Fruit fly (Drosophila melanogaster) whole organism, embryonic: Measurements from ENCODE around the gene Hacd1.

Experiments used
- ATbp ChIP-seq: fragments of 200-800 bp; sonication (Bioruptor generic); optimal IDR thresholded peaks from 2 replicates; lab custom pipeline; 2017; ENCODE audit warnings: missing biosample characterization, mild to moderate bottlenecking, missing genetic modification characterization, missing genetic modification reagents
- Antp ChIP-seq: fragments of 200-800 bp; sonication (Bioruptor generic); optimal IDR thresholded peaks from 3 replicates; lab custom pipeline; 2016; ENCODE audit warnings: missing biosample characterization, missing genetic modification characterization
- B-H1 ChIP-seq: fragments of 200-800 bp; sonication (Bioruptor generic); IDR thresholded peaks from 3 replicates; pipeline ENCODE4 v1.3.6; 2022; ENCODE audit warnings: missing biosample characterization, missing genetic modification characterization
- CG10209 ChIP-seq: fragments of 200-800 bp; sonication (Bioruptor generic); optimal IDR thresholded peaks from 3 replicates; lab custom pipeline; 2017; ENCODE audit warnings: missing biosample characterization, mild to moderate bottlenecking, missing genetic modification characterization, missing genetic modification reagents
- CG10267 ChIP-seq: fragments of 200-800 bp; sonication (Bioruptor generic); optimal IDR thresholded peaks from 2 replicates; lab custom pipeline; 2018; ENCODE audit warnings: missing biosample characterization, mild to moderate bottlenecking, missing genetic modification characterization, moderate library complexity
- CG11398 ChIP-seq: fragments of 200-800 bp; sonication (Bioruptor generic); optimal IDR thresholded peaks from 2 replicates; lab custom pipeline; 2016; ENCODE audit warnings: missing biosample characterization, missing genetic modification characterization
- CG11560 ChIP-seq: fragments of 200-800 bp; sonication (Bioruptor generic); IDR thresholded peaks from 3 replicates; pipeline ENCODE4 v1.3.6; 2022; ENCODE audit warnings: missing biosample characterization, missing genetic modification characterization
- CG12104 ChIP-seq: fragments of 200-800 bp; sonication (Bioruptor generic); optimal IDR thresholded peaks from 3 replicates; lab custom pipeline; 2016; ENCODE audit warnings: missing biosample characterization, missing genetic modification characterization
- CG1233 ChIP-seq: fragments of 200-800 bp; sonication (Bioruptor generic); optimal IDR thresholded peaks from 4 replicates; lab custom pipeline; 2018; ENCODE audit warnings: missing biosample characterization, mild to moderate bottlenecking, missing genetic modification characterization
- CG13123 ChIP-seq: fragments of 200-800 bp; sonication (Bioruptor generic); optimal IDR thresholded peaks from 2 replicates; lab custom pipeline; 2016; ENCODE audit warnings: missing biosample characterization, missing genetic modification characterization
- CG13287 ChIP-seq: fragments of 200-800 bp; sonication (Bioruptor generic); IDR thresholded peaks from 2 replicates; pipeline ENCODE4 v1.3.6; 2022; ENCODE audit warnings: missing biosample characterization, missing genetic modification characterization; ENCODE audit not compliant: partially characterized antibody
- CG13894 ChIP-seq: fragments of 200-800 bp; sonication (Bioruptor generic); optimal IDR thresholded peaks from 3 replicates; lab custom pipeline; 2018; ENCODE audit warnings: missing biosample characterization, mild to moderate bottlenecking, missing genetic modification characterization, moderate library complexity
- CG14050 ChIP-seq: fragments of 200-800 bp; sonication (Bioruptor generic); IDR thresholded peaks from 3 replicates; pipeline ENCODE4 v1.3.6; 2022; ENCODE audit warnings: missing biosample characterization, missing genetic modification characterization
- CG14441 ChIP-seq: fragments of 200-800 bp; sonication (Bioruptor generic); IDR thresholded peaks from 2 replicates; pipeline ENCODE4 v1.3.6; 2022; ENCODE audit warnings: missing biosample characterization, missing genetic modification characterization
- CG14710 ChIP-seq: fragments of 200-800 bp; sonication (Bioruptor generic); optimal IDR thresholded peaks from 3 replicates; lab custom pipeline; 2019; ENCODE audit warnings: missing biosample characterization, mild to moderate bottlenecking, missing genetic modification characterization, moderate library complexity
- CG17385 ChIP-seq: fragments of 200-800 bp; sonication (Bioruptor generic); optimal IDR thresholded peaks from 3 replicates; lab custom pipeline; 2018; ENCODE audit warnings: missing biosample characterization, mild to moderate bottlenecking, missing genetic modification characterization
- CG18011 ChIP-seq: fragments of 200-800 bp; sonication (Bioruptor generic); optimal IDR thresholded peaks from 2 replicates; lab custom pipeline; 2017; ENCODE audit warnings: missing biosample characterization, missing genetic modification characterization, mild to moderate bottlenecking, moderate library complexity, missing genotype
- CG18599 ChIP-seq: fragments of 200-800 bp; sonication (Bioruptor generic); optimal IDR thresholded peaks from 3 replicates; lab custom pipeline; 2017; ENCODE audit warnings: missing biosample characterization, missing genetic modification characterization, mild to moderate bottlenecking, moderate library complexity, missing genetic modification reagents
- CG18764 ChIP-seq: fragments of 200-800 bp; sonication (Bioruptor generic); optimal IDR thresholded peaks from 3 replicates; lab custom pipeline; 2016; ENCODE audit warnings: missing biosample characterization, missing genetic modification characterization
- CG2889 ChIP-seq: fragments of 200-800 bp; sonication (Bioruptor generic); IDR thresholded peaks from 3 replicates; pipeline ENCODE4 v1.3.6; 2022; ENCODE audit warnings: missing biosample characterization, missing genetic modification characterization
- CG31365 ChIP-seq: fragments of 200-800 bp; sonication (Bioruptor generic); optimal IDR thresholded peaks from 2 replicates; lab custom pipeline; 2018; ENCODE audit warnings: missing biosample characterization, mild to moderate bottlenecking, missing genetic modification characterization
- CG4707 ChIP-seq: fragments of 200-800 bp; sonication (Bioruptor generic); optimal IDR thresholded peaks from 2 replicates; lab custom pipeline; 2018; ENCODE audit warnings: missing biosample characterization, mild to moderate bottlenecking, missing genetic modification characterization, moderate library complexity
- CG4820 ChIP-seq: fragments of 200-800 bp; sonication (Bioruptor generic); optimal IDR thresholded peaks from 3 replicates; lab custom pipeline; 2016; ENCODE audit warnings: missing biosample characterization, missing genetic modification characterization
- CG6272 ChIP-seq: fragments of 200-800 bp; sonication (Bioruptor generic); IDR thresholded peaks from 2 replicates; pipeline ENCODE4 v1.3.6; 2022; ENCODE audit warnings: missing biosample characterization, missing genetic modification characterization
- CG8924 ChIP-seq: fragments of 200-800 bp; optimal IDR thresholded peaks from 3 replicates; lab custom pipeline; 2019; ENCODE audit warnings: missing biosample characterization, mild to moderate bottlenecking, missing genetic modification characterization, moderate library complexity
- CG9609 ChIP-seq: fragments of 200-800 bp; sonication (Bioruptor generic); optimal IDR thresholded peaks from 3 replicates; lab custom pipeline; 2016; ENCODE audit warnings: missing biosample characterization, missing genetic modification characterization
- CkIIα-i1 ChIP-seq: fragments of 200-800 bp; sonication (Bioruptor generic); IDR thresholded peaks from 2 replicates; pipeline ENCODE4 v1.3.6; 2022; ENCODE audit warnings: missing biosample characterization, missing genetic modification characterization
- Gsc ChIP-seq: fragments of 200-800 bp; sonication (Bioruptor generic); IDR thresholded peaks from 2 replicates; pipeline ENCODE4 v1.3.6; 2022; ENCODE audit warnings: missing biosample characterization, missing genetic modification characterization
- HLH4C ChIP-seq: fragments of 200-800 bp; sonication (Bioruptor generic); IDR thresholded peaks from 3 replicates; pipeline ENCODE4 v1.3.6; 2022; ENCODE audit warnings: missing biosample characterization, missing genetic modification characterization; ENCODE audit not compliant: partially characterized antibody
- Hey ChIP-seq: fragments of 200-800 bp; sonication (Bioruptor generic); optimal IDR thresholded peaks from 3 replicates; lab custom pipeline; 2018; ENCODE audit warnings: missing biosample characterization, mild to moderate bottlenecking, missing genetic modification characterization
- Hr51 ChIP-seq, 2 experiments: fragments of 200-800 bp; sonication (Bioruptor generic); optimal IDR thresholded peaks; 2 replicates in 1 of 2; 3 replicates in 1 of 2; lab custom pipeline; 2016 to 2018; ENCODE audit warnings: missing biosample characterization in 2 of 2, missing genetic modification characterization in 2 of 2, mild to moderate bottlenecking in 1 of 2, moderate library complexity in 1 of 2
- Nf-YA ChIP-seq: fragments of 200-800 bp; sonication (Bioruptor generic); IDR thresholded peaks from 2 replicates; pipeline ENCODE4 v1.3.6; 2022; ENCODE audit warnings: missing biosample characterization, missing genetic modification characterization
- PHDP ChIP-seq: fragments of 200-800 bp; sonication (Bioruptor generic); optimal IDR thresholded peaks from 3 replicates; lab custom pipeline; 2018; ENCODE audit warnings: missing biosample characterization, mild to moderate bottlenecking, missing genetic modification characterization, moderate library complexity
- Pdp1 ChIP-seq, 2 experiments: fragments of 200-800 bp; sonication (Bioruptor generic); optimal IDR thresholded peaks; 3 replicates each; lab custom pipeline; 2016; ENCODE audit warnings: missing biosample characterization in 2 of 2, missing genetic modification characterization in 2 of 2, mild to moderate bottlenecking in 1 of 2, moderate library complexity in 1 of 2
- Xbp1 ChIP-seq: fragments of 200-800 bp; sonication (Bioruptor generic); optimal IDR thresholded peaks from 3 replicates; lab custom pipeline; 2016; ENCODE audit warnings: missing biosample characterization, mild to moderate bottlenecking, missing genetic modification characterization
- abd-A ChIP-seq: fragments of 200-800 bp; sonication (Bioruptor generic); optimal IDR thresholded peaks from 3 replicates; lab custom pipeline; 2019; ENCODE audit warnings: missing biosample characterization, mild to moderate bottlenecking, missing genetic modification characterization, moderate library complexity
- ac ChIP-seq: fragments of 200-800 bp; sonication (Bioruptor generic); optimal IDR thresholded peaks from 3 replicates; lab custom pipeline; 2017; ENCODE audit warnings: missing biosample characterization, mild to moderate bottlenecking, missing genetic modification characterization
- az2 ChIP-seq: fragments of 200-800 bp; sonication (Bioruptor generic); optimal IDR thresholded peaks from 3 replicates; lab custom pipeline; 2016; ENCODE audit warnings: missing biosample characterization, missing genetic modification characterization
- bcd ChIP-seq: fragments of 200-800 bp; sonication (Bioruptor generic); optimal IDR thresholded peaks from 2 replicates; lab custom pipeline; 2017; ENCODE audit warnings: missing biosample characterization, mild to moderate bottlenecking, missing genetic modification characterization
- chinmo ChIP-seq: fragments of 200-800 bp; sonication (Bioruptor generic); IDR thresholded peaks from 4 replicates; pipeline ENCODE4 v1.3.6; 2022; ENCODE audit warnings: missing biosample characterization, missing genetic modification characterization; ENCODE audit not compliant: partially characterized antibody
- croc ChIP-seq: fragments of 200-800 bp; sonication (Bioruptor generic); conservative IDR thresholded peaks from 3 replicates; pipeline ENCODE4 v1.3.6; 2022; ENCODE audit warnings: missing biosample characterization, missing genetic modification characterization
- ems ChIP-seq: fragments of 200-800 bp; sonication (Bioruptor generic); optimal IDR thresholded peaks from 3 replicates; lab custom pipeline; 2016; ENCODE audit warnings: missing biosample characterization, missing genetic modification characterization
- gsb-n ChIP-seq: fragments of 200-800 bp; sonication (Bioruptor generic); optimal IDR thresholded peaks from 3 replicates; lab custom pipeline; 2018; ENCODE audit warnings: missing biosample characterization, mild to moderate bottlenecking, missing genetic modification characterization
- ind ChIP-seq: fragments of 200-800 bp; sonication (Bioruptor generic); optimal IDR thresholded peaks from 3 replicates; lab custom pipeline; 2016; ENCODE audit warnings: missing biosample characterization, missing genetic modification characterization
- nerfin-2 ChIP-seq: fragments of 200-800 bp; sonication (Bioruptor generic); IDR thresholded peaks from 2 replicates; pipeline ENCODE4 v1.3.6; 2022; ENCODE audit warnings: missing biosample characterization, missing genetic modification characterization; ENCODE audit not compliant: partially characterized antibody
- pfk ChIP-seq: fragments of 200-800 bp; sonication (Bioruptor generic); optimal IDR thresholded peaks from 2 replicates; lab custom pipeline; 2018; ENCODE audit warnings: missing biosample characterization, mild to moderate bottlenecking, missing genetic modification characterization, moderate library complexity
- run ChIP-seq: fragments of 200-800 bp; sonication (Bioruptor generic); optimal IDR thresholded peaks from 3 replicates; lab custom pipeline; 2018; ENCODE audit warnings: missing biosample characterization, mild to moderate bottlenecking, missing genetic modification characterization
- sim ChIP-seq: fragments of 200-800 bp; sonication (Bioruptor generic); IDR thresholded peaks from 2 replicates; pipeline ENCODE4 v1.3.6; 2022; ENCODE audit warnings: missing biosample characterization, missing genetic modification characterization

The Hacd1 gene

DNA sequence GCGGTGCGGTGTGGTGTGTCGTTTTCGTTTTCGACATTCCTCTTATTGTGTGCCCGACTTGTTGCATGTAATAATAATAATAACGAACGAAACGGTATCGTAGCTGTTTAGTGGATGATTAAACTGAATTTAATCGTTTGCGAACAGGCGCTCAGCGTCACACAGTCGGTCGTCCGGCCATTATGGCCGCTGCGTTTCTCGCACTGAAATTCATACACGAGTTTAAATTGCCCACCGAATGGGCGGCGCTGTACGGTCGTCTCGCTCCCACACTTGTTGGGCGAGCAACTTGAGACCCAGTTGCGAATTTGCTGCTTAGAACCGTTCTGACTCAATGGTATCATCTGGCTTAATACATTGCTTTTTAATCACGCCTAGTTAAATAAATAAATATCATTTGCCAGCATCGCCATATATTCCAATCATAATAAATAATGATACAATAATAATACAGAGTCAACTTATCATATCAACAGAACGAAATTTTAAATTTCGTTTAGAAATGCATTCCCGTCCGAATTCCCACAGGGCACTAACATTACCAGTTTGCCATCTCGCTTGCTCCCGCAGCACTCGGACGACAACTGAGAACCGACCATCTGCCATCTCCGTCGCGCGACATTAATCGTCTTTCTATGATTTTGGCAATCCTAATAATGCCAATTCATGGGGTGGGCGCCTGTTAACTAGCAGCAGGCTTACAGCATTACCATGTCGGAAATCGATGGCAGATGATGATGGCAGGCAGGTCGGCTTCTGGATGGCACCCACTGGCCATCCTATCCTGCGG, 9.0 kb upstream of the Hacd1 start (continued):
- TF ChIP-seq CG18011 (GFP tag; lab: Kevin White, UChicago), result peak; percentile 55
- no peak for TF ChIP-seq CG2889 (GFP tag; lab: Robert Waterston, UW)
- TF ChIP-seq CkIIα-i1 (GFP tag; lab: Robert Waterston, UW), result no peak
- TF ChIP-seq Nf-YA (GFP tag; lab: Robert Waterston, UW), result no peak
- peak; percentile 86 for TF ChIP-seq CG14710 (tag; lab: Kevin White, UChicago)
- TF ChIP-seq abd-A (tag; lab: Kevin White, UChicago), result peak; percentile 100
- peak; percentile 48 to 77 for TF ChIP-seq Pdp1 (GFP tag; optimal IDR thresholded peaks at IDR 0.05; lab: Kevin White, UChicago)
- peak; percentile 93 for TF ChIP-seq bcd
- peak; percentile 92 for TF ChIP-seq CG1233 (GFP tag; lab: Kevin White, UChicago)
- no peak for TF ChIP-seq CG14050 (GFP tag; lab: Robert Waterston, UW)
- TF ChIP-seq CG13123 (GFP tag; lab: Kevin White, UChicago), result peak; percentile 85
- TF ChIP-seq Antp, result peak; percentile 38
- no peak for TF ChIP-seq B-H1 (GFP tag; lab: Robert Waterston, UW)
- TF ChIP-seq Gsc (GFP tag; lab: Robert Waterston, UW), result no peak
- no peak for TF ChIP-seq CG4707
- peak; percentile 68 for TF ChIP-seq CG12104 (GFP tag; lab: Kevin White, UChicago)
- TF ChIP-seq CG9609, result peak; percentile 62
- peak; percentile 68 for TF ChIP-seq gsb-n
- TF ChIP-seq sim (GFP tag; lab: Robert Waterston, UW), result no peak
- no peak for TF ChIP-seq nerfin-2 (GFP tag; lab: Robert Waterston, UW)
- TF ChIP-seq CG13287 (GFP tag; lab: Robert Waterston, UW), result no peak
- TF ChIP-seq CG11398 (GFP tag; lab: Kevin White, UChicago), result peak; percentile 56
- TF ChIP-seq CG18599, result peak; percentile 96
- TF ChIP-seq CG4820, result peak; percentile 72
- peak; percentile 85 for TF ChIP-seq CG10267
- TF ChIP-seq ac (GFP tag; lab: Kevin White, UChicago), result peak; percentile 51
- peak; percentile 93 for TF ChIP-seq CG8924 (tag; lab: Kevin White, UChicago)
- peak; percentile 93 for TF ChIP-seq PHDP (tag; lab: Kevin White, UChicago)
- TF ChIP-seq az2 (GFP tag; lab: Kevin White, UChicago), result peak; percentile 88
- peak; percentile 86 for TF ChIP-seq CG6272 (GFP tag; lab: Robert Waterston, UW)
- TF ChIP-seq pfk (GFP tag; lab: Kevin White, UChicago), result no peak
- TF ChIP-seq CG17385 (GFP tag; lab: Kevin White, UChicago), result peak; percentile 87
- peak; percentile 84 for TF ChIP-seq ems (GFP tag; lab: Kevin White, UChicago)
- peak; percentile 89 for TF ChIP-seq croc (GFP tag; lab: Robert Waterston, UW)
- peak; percentile 71 to 92 for TF ChIP-seq Hr51 (GFP tag; optimal IDR thresholded peaks at IDR 0.05; lab: Kevin White, UChicago)
- TF ChIP-seq CG31365 (tag; lab: Kevin White, UChicago), result peak; percentile 67
- peak; percentile 91 for TF ChIP-seq Xbp1 (GFP tag; lab: Kevin White, UChicago)
- peak; percentile 27 for TF ChIP-seq run (tag; lab: Kevin White, UChicago)
- TF ChIP-seq ind (GFP tag; lab: Kevin White, UChicago), result peak; percentile 92
- no peak for TF ChIP-seq CG14441 (GFP tag; lab: Robert Waterston, UW)
- no peak for TF ChIP-seq CG11560 (tag; lab: Robert Waterston, UW)
- TF ChIP-seq CG13894, result peak; percentile 88
- peak; percentile 66 for TF ChIP-seq Hey (tag; lab: Kevin White, UChicago)
- TF ChIP-seq HLH4C, result no peak
- TF ChIP-seq chinmo (GFP tag; lab: Robert Waterston, UW), result no peak
- peak; percentile 80 for TF ChIP-seq CG18764 (GFP tag; lab: Kevin White, UChicago)
- TF ChIP-seq CG10209, result peak; percentile 91
- TF ChIP-seq ATbp (GFP tag; lab: Kevin White, UChicago), result peak; percentile 89
